Fruit fly (Drosophila melanogaster): ENCODE measurements around the gene CG11714.
A peak's percentile ranks its signal among the peaks of the same experiment; 100 is the strongest.

CG11714 gene

DNA sequence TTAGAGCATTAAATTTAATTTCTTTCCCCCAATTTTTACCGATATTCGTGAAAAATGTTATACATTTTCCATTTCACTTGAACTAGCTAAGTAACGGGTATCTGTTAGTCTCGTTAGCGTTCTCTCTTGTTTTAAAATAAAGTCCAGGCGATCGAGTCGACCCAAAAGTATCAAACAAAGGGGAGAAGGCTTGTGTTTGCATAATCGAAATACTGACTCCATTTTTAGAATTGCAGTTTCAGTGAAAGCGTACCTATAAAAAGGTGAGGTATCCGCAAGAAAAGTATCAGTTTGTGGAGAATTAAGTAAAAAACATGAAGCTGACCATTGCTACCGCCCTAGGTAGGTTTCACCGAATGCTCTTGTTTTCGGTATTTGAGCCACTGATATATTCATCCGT, 10.6 kb downstream of the CG11714 start, which contains the start of gene Sgs3:
TSS of gene Sgs3 (plus strand) at position 301 of the 400 bp plus-strand sequence.
- TF ChIP-seq CG14710 (tag; optimal IDR thresholded peaks at IDR 0.05) = no peak
- TF ChIP-seq cas (GFP tag; IDR thresholded peaks at IDR 0.05) = no peak
- TF ChIP-seq sens (GFP tag) = peak; percentile 19

DNA sequence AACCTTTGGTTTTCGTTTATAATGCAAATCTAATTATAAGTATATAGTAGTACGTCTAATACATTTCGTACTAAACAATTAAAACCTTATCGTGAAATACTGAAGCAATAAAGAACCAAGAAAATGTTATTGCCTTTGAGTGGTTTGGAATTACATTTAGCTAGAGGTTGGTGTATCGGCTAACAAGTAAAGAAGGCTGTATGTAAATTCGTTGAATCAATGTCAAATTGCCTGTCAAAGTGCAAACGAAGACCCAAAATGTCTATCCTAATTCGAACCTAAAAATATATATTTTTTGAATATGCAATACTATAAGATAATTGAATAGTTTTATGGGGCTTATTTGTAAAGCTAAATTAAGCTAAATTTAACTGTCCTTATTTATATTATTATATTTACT, 11.3 kb downstream of the CG11714 start:
- TF ChIP-seq gfzf (GFP tag; optimal IDR thresholded peaks at IDR 0.05) (peak; percentile 33), BEAF-32 (GFP tag; optimal IDR thresholded peaks at IDR 0.05) (peak; percentile 31), chinmo (GFP tag; IDR thresholded peaks at IDR 0.05; ENCODE audit: partially characterized antibody) (0 out of 4 replicates have a peak, but pooled peaks have one; percentile 38), CoRest (tag; optimal IDR thresholded peaks at IDR 0.05) (peak; percentile 23), emc (GFP tag; optimal IDR thresholded peaks at IDR 0.05) (no peak), pum (GFP tag; optimal IDR thresholded peaks at IDR 0.05) (no peak), pita (GFP tag; optimal IDR thresholded peaks at IDR 0.05) (peak; percentile 60), CTCF (GFP tag; optimal IDR thresholded peaks at IDR 0.05) (peak; percentile 84), z (GFP tag; IDR thresholded peaks at IDR 0.05) (peak; percentile 81), abd-A (tag; optimal IDR thresholded peaks at IDR 0.05) (peak; percentile 14), bigmax (GFP tag; optimal IDR thresholded peaks at IDR 0.05) (peak; percentile 88), knrl (GFP tag; IDR thresholded peaks at IDR 0.05; ENCODE audit: partially characterized antibody) (0 out of 3 replicates have a peak, but pooled peaks have one; percentile 29), dati (GFP tag; IDR thresholded peaks at IDR 0.05) (no peak), Abd-B (GFP tag; optimal IDR thresholded peaks at IDR 0.05) (peak; percentile 64), CG10959 (GFP tag; IDR thresholded peaks at IDR 0.05) (no peak), CG17361 (GFP tag; IDR thresholded peaks at IDR 0.05) (peak; percentile 33; the same call in 1 of the 3 replicates), Bgb (GFP tag; IDR thresholded peaks at IDR 0.05; ENCODE audit: partially characterized antibody) (peak; percentile 64), CG15601 (tag; optimal IDR thresholded peaks at IDR 0.05) (peak; percentile 24), HmgZ (tag; optimal IDR thresholded peaks at IDR 0.05) (peak; percentile 22), cas (GFP tag; IDR thresholded peaks at IDR 0.05) (no peak), Stat92E (GFP tag; optimal IDR thresholded peaks at IDR 0.05) (no peak), Dek (tag; optimal IDR thresholded peaks at IDR 0.05) (peak; percentile 39), stwl (tag; optimal IDR thresholded peaks at IDR 0.05) (peak; percentile 81), CG13287 (GFP tag; IDR thresholded peaks at IDR 0.05; ENCODE audit: partially characterized antibody) (peak; percentile 50), CG9932 (GFP tag; IDR thresholded peaks at IDR 0.05) (no peak), CG2199 (GFP tag; IDR thresholded peaks at IDR 0.05) (peak; percentile 89), pzg (GFP tag; optimal IDR thresholded peaks at IDR 0.05) (peak; percentile 13), CG12391 (tag; optimal IDR thresholded peaks at IDR 0.05) (no peak), Adf1 (GFP tag; IDR thresholded peaks at IDR 0.05) (no peak), tll (GFP tag; optimal IDR thresholded peaks at IDR 0.05) (no peak), Dp (GFP tag; optimal IDR thresholded peaks at IDR 0.05) (peak; percentile 10), sd (tag; optimal IDR thresholded peaks at IDR 0.05) (peak; percentile 15), hbn (GFP tag; IDR thresholded peaks at IDR 0.05; ENCODE audit: partially characterized antibody) (no peak), CG14710 (tag; optimal IDR thresholded peaks at IDR 0.05) (peak; percentile 12), Lhr (GFP tag; optimal IDR thresholded peaks at IDR 0.05) (peak; percentile 22), CG5953 (GFP tag; IDR thresholded peaks at IDR 0.05) (no peak), CG15514 (GFP tag; optimal IDR thresholded peaks at IDR 0.05) (peak; percentile 32), bbx (GFP tag; IDR thresholded peaks at IDR 0.05; ENCODE audit: partially characterized antibody) (0 out of 2 replicates have a peak, but pooled peaks have one; percentile 20), gsb (GFP tag; IDR thresholded peaks at IDR 0.05) (no peak), CG16813 (GFP tag; IDR thresholded peaks at IDR 0.05; ENCODE audit: partially characterized antibody) (peak; percentile 50; the same call in 1 of the 3 replicates), exex (tag; optimal IDR thresholded peaks at IDR 0.05) (peak; percentile 5), Scr (GFP tag; IDR thresholded peaks at IDR 0.05; ENCODE audit: partially characterized antibody) (0 out of 2 replicates have a peak, but pooled peaks have one; percentile 20), Med (GFP tag) (no peak), CG17829 (tag; optimal IDR thresholded peaks at IDR 0.05) (peak; percentile 9), CG8290 (GFP tag; optimal IDR thresholded peaks at IDR 0.05) (no peak), CG8290 (tag; optimal IDR thresholded peaks at IDR 0.05) (peak in 1 of 2 experiments; percentile 16)
